Worm (Caenorhabditis elegans) whole organism, late embryonic: ENCODE results near the gene nhr-98.
A peak's percentile ranks its signal among the peaks of the same experiment; 100 is the strongest.

Source experiments
- K02D7.2 ChIP-seq: sonication (generic microtip); optimal IDR thresholded peaks from 2 replicates; lab custom pipeline; 2017; ENCODE audit warnings: mild to moderate bottlenecking, missing genetic modification characterization, missing compliant biosample characterization
- K09A11.1 ChIP-seq: sonication (generic microtip); optimal IDR thresholded peaks from 2 replicates; lab custom pipeline; 2017; ENCODE audit warnings: antibody characterized with exemption, mild to moderate bottlenecking, missing genetic modification characterization, missing compliant biosample characterization; ENCODE audit not compliant: insufficient read depth
- ceh-14 ChIP-seq: sonication (generic microtip); optimal IDR thresholded peaks from 2 replicates; lab custom pipeline; 2016; ENCODE audit warnings: missing genotype, missing genetic modification characterization, missing compliant biosample characterization
- ceh-19 ChIP-seq: fragments of 200-800 bp; sonication (Bioruptor generic); optimal IDR thresholded peaks from 2 replicates; lab custom pipeline; 2018; ENCODE audit warnings: mild to moderate bottlenecking, missing genetic modification characterization, missing compliant biosample characterization
- ceh-24 ChIP-seq: sonication (generic microtip); optimal IDR thresholded peaks from 2 replicates; lab custom pipeline; 2016; ENCODE audit warnings: mild to moderate bottlenecking, missing genetic modification characterization, missing compliant biosample characterization
- ceh-31 ChIP-seq: sonication (generic microtip); optimal IDR thresholded peaks from 2 replicates; lab custom pipeline; 2016; ENCODE audit warnings: missing genetic modification characterization, missing compliant biosample characterization
- ceh-34 ChIP-seq: sonication (generic microtip); optimal IDR thresholded peaks from 2 replicates; lab custom pipeline; 2016; ENCODE audit warnings: mild to moderate bottlenecking, missing genetic modification characterization, missing compliant biosample characterization
- ceh-45 ChIP-seq: fragments of 200-800 bp; sonication (Bioruptor generic); IDR thresholded peaks from 2 replicates; pipeline ENCODE4 v1.3.6; 2022; ENCODE audit warnings: missing genetic modification reagents, missing genetic modification characterization, missing compliant biosample characterization
- ceh-6 ChIP-seq: fragments of 200-800 bp; sonication (Bioruptor generic); optimal IDR thresholded peaks from 2 replicates; lab custom pipeline; 2018; ENCODE audit warnings: mild to moderate bottlenecking, missing genetic modification characterization, missing compliant biosample characterization
- ceh-9 ChIP-seq: sonication (generic microtip); optimal IDR thresholded peaks from 2 replicates; lab custom pipeline; 2016; ENCODE audit warnings: mild to moderate bottlenecking, missing genetic modification characterization, inconsistent platforms, missing compliant biosample characterization
- elt-2 ChIP-seq: sonication (generic microtip); optimal IDR thresholded peaks from 2 replicates; lab custom pipeline; 2016; ENCODE audit warnings: missing genetic modification reagents, missing genetic modification characterization, missing compliant biosample characterization
- elt-4 ChIP-seq: sonication (generic microtip); optimal IDR thresholded peaks from 2 replicates; lab custom pipeline; 2016; ENCODE audit warnings: missing genetic modification characterization, missing compliant biosample characterization
- fax-1 ChIP-seq: sonication (generic microtip); optimal IDR thresholded peaks from 2 replicates; lab custom pipeline; 2016; ENCODE audit warnings: missing genotype, missing genetic modification characterization, missing compliant biosample characterization
- fkh-10 ChIP-seq: fragments of 150-350 bp; optimal IDR thresholded peaks from 2 replicates; lab custom pipeline; 2014; ENCODE audit warnings: missing biosample characterization, missing genetic modification reagents, missing genetic modification characterization
- fkh-6 ChIP-seq: sonication (generic microtip); optimal IDR thresholded peaks from 2 replicates; lab custom pipeline; 2016; ENCODE audit warnings: missing genetic modification characterization, missing compliant biosample characterization
- hlh-13 ChIP-seq: fragments of 200-800 bp; sonication (Bioruptor generic); optimal IDR thresholded peaks from 2 replicates; lab custom pipeline; 2018; ENCODE audit warnings: mild to moderate bottlenecking, missing genetic modification characterization, missing compliant biosample characterization
- hlh-30 ChIP-seq: sonication (generic microtip); optimal IDR thresholded peaks from 2 replicates; lab custom pipeline; 2017; ENCODE audit warnings: antibody characterized with exemption, missing genetic modification characterization, missing compliant biosample characterization; ENCODE audit not compliant: insufficient read depth
- hlh-6 ChIP-seq: sonication (generic microtip); optimal IDR thresholded peaks from 2 replicates; lab custom pipeline; 2016; ENCODE audit warnings: missing genotype, missing genetic modification characterization, missing compliant biosample characterization
- hlh-8 ChIP-seq: sonication (generic microtip); optimal IDR thresholded peaks from 2 replicates; lab custom pipeline; 2016; ENCODE audit warnings: missing genotype, missing genetic modification characterization, missing compliant biosample characterization
- lim-6 ChIP-seq: sonication (generic microtip); optimal IDR thresholded peaks from 2 replicates; lab custom pipeline; 2016; ENCODE audit warnings: missing genetic modification characterization, missing compliant biosample characterization
- mec-3 ChIP-seq: sonication (generic microtip); optimal IDR thresholded peaks from 2 replicates; lab custom pipeline; 2016; ENCODE audit warnings: borderline replicate concordance, missing genetic modification characterization, missing compliant biosample characterization
- nfya-1 ChIP-seq: sonication (generic microtip); optimal IDR thresholded peaks from 2 replicates; lab custom pipeline; 2017; ENCODE audit warnings: missing genetic modification characterization, mild to moderate bottlenecking, missing compliant biosample characterization, antibody characterized with exemption, moderate library complexity
- nhr-232 ChIP-seq: sonication (generic microtip); optimal IDR thresholded peaks from 2 replicates; lab custom pipeline; 2016; ENCODE audit warnings: missing genetic modification characterization, missing compliant biosample characterization
- npax-4 ChIP-seq: sonication (generic microtip); optimal IDR thresholded peaks from 2 replicates; lab custom pipeline; 2016; ENCODE audit warnings: missing genetic modification characterization, missing compliant biosample characterization
- odd-2 ChIP-seq: sonication (generic microtip); optimal IDR thresholded peaks from 2 replicates; lab custom pipeline; 2017; ENCODE audit warnings: antibody characterized with exemption, mild to moderate bottlenecking, missing genetic modification characterization, missing compliant biosample characterization
- pag-3 ChIP-seq: sonication (generic microtip); optimal IDR thresholded peaks from 2 replicates; lab custom pipeline; 2016; ENCODE audit warnings: missing compliant biosample characterization, missing genetic modification characterization, borderline replicate concordance
- pha-2 ChIP-seq: sonication (generic microtip); optimal IDR thresholded peaks from 2 replicates; lab custom pipeline; 2017; ENCODE audit warnings: mild to moderate bottlenecking, missing genetic modification characterization, missing compliant biosample characterization
- ref-2 ChIP-seq: sonication (generic microtip); optimal IDR thresholded peaks from 2 replicates; lab custom pipeline; 2016; ENCODE audit warnings: missing genetic modification characterization, missing compliant biosample characterization
- sox-4 ChIP-seq: sonication (generic microtip); optimal IDR thresholded peaks from 2 replicates; lab custom pipeline; 2017; ENCODE audit warnings: mild to moderate bottlenecking, missing genetic modification characterization, inconsistent platforms, missing compliant biosample characterization
- tbx-2 ChIP-seq: sonication (generic microtip); optimal IDR thresholded peaks from 2 replicates; lab custom pipeline; 2016; ENCODE audit warnings: missing genetic modification characterization, missing compliant biosample characterization
- ttx-3 ChIP-seq: sonication (generic microtip); optimal IDR thresholded peaks from 2 replicates; lab custom pipeline; 2016; ENCODE audit warnings: missing genetic modification reagents, missing genetic modification characterization, missing compliant biosample characterization
- unc-42 ChIP-seq: sonication (generic microtip); optimal IDR thresholded peaks from 2 replicates; lab custom pipeline; 2016; ENCODE audit warnings: missing genotype, missing genetic modification characterization, missing compliant biosample characterization
- unc-86 ChIP-seq: sonication (generic microtip); optimal IDR thresholded peaks from 2 replicates; lab custom pipeline; 2016; ENCODE audit warnings: missing genetic modification characterization, missing compliant biosample characterization
- zip-5 ChIP-seq: sonication (generic microtip); optimal IDR thresholded peaks from 2 replicates; lab custom pipeline; 2016; ENCODE audit warnings: missing genetic modification characterization, missing compliant biosample characterization
- ztf-16 ChIP-seq: sonication (generic microtip); optimal IDR thresholded peaks from 2 replicates; lab custom pipeline; 2017; ENCODE audit warnings: missing genetic modification characterization, missing compliant biosample characterization

nhr-98 gene

DNA sequence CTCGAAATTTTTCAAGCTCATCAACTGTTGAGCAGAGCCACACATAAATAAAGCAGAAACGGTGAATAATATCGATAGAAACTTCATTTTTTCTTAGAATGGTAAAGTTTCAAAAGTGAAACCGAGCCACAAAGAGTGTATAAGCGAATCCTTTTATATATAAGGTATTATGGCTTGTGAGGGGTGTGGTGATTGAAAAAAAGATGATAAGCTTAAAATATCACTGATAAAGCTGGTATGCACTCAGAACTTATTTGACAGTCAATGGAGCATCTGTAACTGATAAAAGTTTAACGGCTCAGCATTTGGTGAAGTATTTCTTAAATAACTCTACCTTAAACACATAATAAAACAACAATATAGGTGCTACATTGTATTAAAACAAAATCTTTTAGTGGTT, 39.0 kb upstream of the nhr-98 start, which contains the start of gene dod-19:
Gene dod-19, minus strand, starts transcription at position 130 of the 400 bp plus-strand sequence.
- no peak for TF ChIP-seq ttx-3 (tag; lab: Kevin White, UChicago)
- TF ChIP-seq K09A11.1, result no peak
- TF ChIP-seq ceh-31 (tag; lab: Kevin White, UChicago), result no peak
- no peak for TF ChIP-seq ceh-9
- no peak for TF ChIP-seq unc-42 (tag; lab: Kevin White, UChicago)
- TF ChIP-seq npax-4 (tag; lab: Kevin White, UChicago), result no peak
- no peak for TF ChIP-seq odd-2 (tag; lab: Kevin White, UChicago)

DNA sequence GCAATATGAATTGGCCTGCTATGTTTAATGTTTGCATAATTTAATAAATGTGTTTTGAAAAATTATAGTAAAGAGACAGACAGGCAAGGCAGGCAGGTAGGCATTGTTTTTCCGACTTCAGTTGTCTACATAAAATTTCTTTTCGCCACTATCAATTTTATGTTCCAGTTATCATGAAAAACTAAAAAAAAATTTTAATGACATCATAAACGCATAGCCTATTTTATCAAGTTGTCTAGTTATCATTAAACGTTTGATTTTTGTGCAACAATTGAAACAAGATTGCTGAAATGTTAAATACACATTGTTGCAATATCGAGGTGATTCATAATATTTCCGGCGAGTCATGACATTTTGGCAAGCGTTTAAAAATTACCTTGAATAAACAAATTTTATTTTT, 38.6 kb upstream of the nhr-98 start:
- TF ChIP-seq ceh-34, result no peak
- TF ChIP-seq elt-2, result peak; percentile 18
- TF ChIP-seq, all 69 proteins: peak for 1

DNA sequence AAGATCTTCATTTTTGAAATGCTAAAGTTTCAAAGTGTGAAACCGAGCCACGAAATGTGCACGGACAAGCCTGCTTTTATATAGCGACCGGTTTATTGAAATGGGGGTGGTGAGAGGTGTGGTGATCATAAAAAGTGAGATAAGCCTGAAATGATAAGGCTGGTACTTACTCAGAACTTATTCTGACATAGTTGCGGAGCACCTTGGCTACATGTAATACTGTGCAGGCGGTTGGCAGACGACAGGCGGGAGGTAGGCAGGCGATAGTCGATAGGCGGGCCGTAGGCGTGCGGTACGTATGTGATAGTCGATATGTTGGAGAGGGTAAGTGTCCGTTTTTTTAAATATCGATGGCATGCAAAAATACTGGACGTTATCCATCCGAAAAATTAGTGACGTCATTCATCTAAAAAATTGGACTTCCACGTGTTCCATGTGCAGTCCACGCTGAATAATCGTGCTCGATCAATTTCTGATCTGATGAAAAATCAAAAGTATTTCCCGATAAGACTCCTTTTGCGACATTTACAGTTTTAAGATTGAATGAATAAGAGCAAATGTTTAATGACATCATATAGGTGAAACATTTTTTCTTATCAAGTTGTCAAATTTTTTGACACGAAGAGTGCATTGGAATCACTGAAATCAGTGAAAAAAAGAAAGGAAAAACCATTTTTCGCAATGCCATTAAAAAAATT, 35.9 kb upstream of the nhr-98 start, which contains the start of gene irg-8:
Gene irg-8, minus strand, starts transcription at position 51 of the 698 bp plus-strand sequence.
- no peak for TF ChIP-seq ceh-6

DNA sequence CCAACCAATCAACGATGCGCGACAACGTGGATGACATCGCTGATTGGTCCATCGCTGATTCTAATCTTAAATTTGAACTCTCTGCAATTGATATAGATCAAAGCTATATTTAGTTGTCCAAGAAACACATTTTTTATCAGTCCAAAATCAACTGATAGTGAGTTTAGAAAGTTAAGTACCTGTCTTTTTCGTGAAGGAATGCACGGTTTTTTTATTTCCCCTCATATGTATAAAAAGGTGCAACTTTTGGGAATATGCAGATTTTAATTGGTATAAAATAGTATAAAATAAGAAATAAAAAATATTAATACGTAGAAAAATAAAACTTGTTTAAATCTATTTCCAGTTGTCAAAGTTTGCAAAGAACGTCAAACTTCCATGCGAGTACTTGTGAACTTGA, 35.2 kb upstream of the nhr-98 start, which contains the start of gene Y39D8A.1:
Gene Y39D8A.1, plus strand, starts transcription at position 301 of the 400 bp plus-strand sequence.
- no peak for TF ChIP-seq ref-2 (tag; lab: Kevin White, UChicago)
- TF ChIP-seq nhr-232, result no peak
- no peak for TF ChIP-seq nfya-1
- no peak for TF ChIP-seq unc-86 (tag; lab: Kevin White, UChicago)
- no peak for TF ChIP-seq ztf-16
- TF ChIP-seq hlh-8 (tag; lab: Kevin White, UChicago), result no peak
- TF ChIP-seq sox-4 (tag; lab: Kevin White, UChicago), result no peak
- no peak for TF ChIP-seq tbx-2 (tag; lab: Kevin White, UChicago)
- TF ChIP-seq elt-4, result no peak
- TF ChIP-seq, all 69 proteins: peak for 0

DNA sequence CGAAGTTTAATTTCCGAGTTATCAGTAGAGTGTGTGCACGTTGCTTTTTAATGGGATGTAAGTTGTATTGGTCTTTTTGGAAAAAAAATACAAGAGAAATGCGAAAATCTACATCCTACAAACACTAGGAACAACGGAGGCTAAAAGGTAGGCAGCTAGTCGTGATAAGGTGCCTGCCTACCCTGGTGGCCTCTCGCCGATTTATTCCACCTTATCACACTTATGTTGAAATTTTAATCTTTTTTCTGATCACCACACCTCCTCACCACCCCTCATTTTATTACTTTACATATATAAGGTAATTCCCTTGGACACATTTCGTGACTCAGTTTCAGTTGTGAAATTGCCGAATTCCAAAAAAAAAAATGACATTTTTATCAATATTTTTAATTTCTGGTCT, 31.5 kb upstream of the nhr-98 start, which contains the start of gene dod-20:
Gene dod-20, plus strand, starts transcription at position 301 of the 400 bp plus-strand sequence.
- TF ChIP-seq fax-1 (no peak), hlh-13 (GFP tag; lab: Kevin White, UChicago) (no peak), fkh-6 (tag; lab: Kevin White, UChicago) (no peak), hlh-8 (tag; lab: Kevin White, UChicago) (no peak)

DNA sequence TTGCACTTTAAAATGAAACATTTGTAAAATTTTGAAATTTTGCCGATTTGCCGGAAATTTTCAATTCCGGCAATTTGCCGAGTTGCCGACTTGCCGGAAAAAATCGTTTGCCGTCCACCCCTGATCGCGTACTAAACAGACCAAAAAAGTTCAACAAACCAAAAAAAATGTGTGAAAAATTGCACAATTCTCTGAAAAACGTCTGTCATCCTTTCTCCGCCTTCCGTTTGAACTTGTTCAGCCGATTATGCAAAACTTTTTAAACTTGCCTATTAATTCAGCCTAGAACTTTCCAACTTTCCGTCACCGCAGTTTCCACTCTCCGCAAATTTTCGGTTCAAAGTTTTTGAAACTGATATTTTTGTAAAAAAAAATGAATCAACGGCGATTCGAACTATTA, 29.5 kb upstream of the nhr-98 start, which contains the start of gene B0554.5:
Gene B0554.5, plus strand, starts transcription at position 301 of the 400 bp plus-strand sequence.
- TF ChIP-seq ceh-9 (no peak), ceh-24 (tag; lab: Kevin White, UChicago) (no peak), fkh-10 (no peak), ceh-45 (GFP tag; lab: Robert Waterston, UW) (no peak), pha-2 (no peak), ceh-19 (GFP tag; lab: Kevin White, UChicago) (no peak), mec-3 (tag; lab: Kevin White, UChicago) (no peak), K02D7.2 (tag; lab: Kevin White, UChicago) (no peak), nhr-232 (no peak), zip-5 (tag; lab: Kevin White, UChicago) (no peak), hlh-6 (tag; lab: Kevin White, UChicago) (no peak), pag-3 (tag; lab: Kevin White, UChicago) (no peak), ceh-14 (tag; lab: Kevin White, UChicago) (no peak), lim-6 (tag; lab: Kevin White, UChicago) (no peak), hlh-30 (tag; lab: Kevin White, UChicago) (no peak), ceh-34 (no peak)
